Worm (Caenorhabditis elegans) whole organism, L1 larva: ENCODE measurements around the gene srx-47.

Source experiments
- aha-1 ChIP-seq: fragments of 150-350 bp; optimal IDR thresholded peaks from 2 replicates; lab custom pipeline; 2014; ENCODE audit warnings: missing biosample characterization, missing genetic modification characterization
- ama-1 ChIP-seq: fragments of 150-350 bp; optimal IDR thresholded peaks from 2 replicates; lab custom pipeline; 2014
- blmp-1 ChIP-seq: fragments of 150-350 bp; optimal IDR thresholded peaks from 2 replicates; lab custom pipeline; 2014; ENCODE audit warnings: missing biosample characterization, missing genetic modification characterization
- ceh-8 ChIP-seq: fragments of 200-800 bp; sonication (Bioruptor generic); optimal IDR thresholded peaks from 2 replicates; lab custom pipeline; 2018; ENCODE audit warnings: mild to moderate bottlenecking, missing genetic modification characterization, moderate library complexity, missing compliant biosample characterization
- ceh-88 ChIP-seq: fragments of 200-800 bp; sonication (Bioruptor generic); IDR thresholded peaks from 2 replicates; pipeline ENCODE4 v1.3.6; 2022; ENCODE audit warnings: missing genetic modification characterization, missing compliant biosample characterization
- ces-1 ChIP-seq: fragments of 150-350 bp; optimal IDR thresholded peaks from 2 replicates; lab custom pipeline; 2014; ENCODE audit warnings: missing biosample characterization, missing genetic modification reagents, missing genetic modification characterization
- dpl-1 ChIP-seq, 3 experiments: fragments of 150-350 bp in 2 of 3; sonication (generic microtip) in 1 of 3; optimal IDR thresholded peaks; 2 replicates each; lab custom pipeline; 2014 to 2017; ENCODE audit warnings: missing biosample characterization in 3 of 3, missing genetic modification characterization in 3 of 3, missing genetic modification reagents in 3 of 3
- efl-3 ChIP-seq: fragments of 200-800 bp; sonication (Bioruptor generic); optimal IDR thresholded peaks from 2 replicates; lab custom pipeline; 2018; ENCODE audit warnings: mild to moderate bottlenecking, missing genetic modification characterization, missing compliant biosample characterization
- egl-27 ChIP-seq, 2 experiments: fragments of 150-350 bp in 1 of 2; sonication (generic microtip); optimal IDR thresholded peaks; 3 replicates each; lab custom pipeline; 2017 to 2018; ENCODE audit warnings: missing biosample characterization in 2 of 2, missing genetic modification characterization in 2 of 2, missing genetic modification reagents in 2 of 2
- elt-2 ChIP-seq: sonication (generic microtip); optimal IDR thresholded peaks from 2 replicates; lab custom pipeline; 2016; ENCODE audit warnings: missing genetic modification characterization, mild to moderate bottlenecking, inconsistent platforms, missing compliant biosample characterization, missing genetic modification reagents
- fos-1 ChIP-seq: fragments of 150-350 bp; optimal IDR thresholded peaks from 2 replicates; lab custom pipeline; 2014; ENCODE audit warnings: missing biosample characterization, missing genetic modification characterization
- hlh-17 ChIP-seq: fragments of 200-800 bp; sonication (Bioruptor generic); optimal IDR thresholded peaks from 2 replicates; lab custom pipeline; 2018; ENCODE audit warnings: missing genetic modification characterization, mild to moderate bottlenecking, missing compliant biosample characterization, moderate library complexity, borderline replicate concordance
- hlh-4 ChIP-seq: sonication (generic microtip); optimal IDR thresholded peaks from 2 replicates; lab custom pipeline; 2016; ENCODE audit warnings: mild to moderate bottlenecking, missing genetic modification characterization, missing compliant biosample characterization
- isw-1 ChIP-seq: fragments of 200-800 bp; sonication (Bioruptor generic); IDR thresholded peaks from 2 replicates; pipeline ENCODE4 v1.3.6; 2022; ENCODE audit warnings: missing genetic modification characterization, missing compliant biosample characterization
- jun-1 ChIP-seq: fragments of 150-350 bp; optimal IDR thresholded peaks from 2 replicates; lab custom pipeline; 2014; ENCODE audit warnings: missing biosample characterization, missing genetic modification reagents, missing genetic modification characterization
- lin-13 ChIP-seq: fragments of 150-350 bp; optimal IDR thresholded peaks from 2 replicates; lab custom pipeline; 2014; ENCODE audit warnings: missing biosample characterization, missing genetic modification reagents, missing genetic modification characterization
- lin-14 ChIP-seq: fragments of 200-800 bp; sonication (Bioruptor generic); optimal IDR thresholded peaks from 2 replicates; lab custom pipeline; 2018; ENCODE audit warnings: mild to moderate bottlenecking, missing genetic modification characterization, moderate library complexity, missing compliant biosample characterization
- mdl-1 ChIP-seq, 2 experiments: fragments of 150-350 bp; optimal IDR thresholded peaks; 2 replicates each; lab custom pipeline; 2014 to 2017; ENCODE audit warnings: missing biosample characterization in 2 of 2, missing genetic modification characterization in 2 of 2, inconsistent platforms in 1 of 2
- mef-2 ChIP-seq: fragments of 150-350 bp; optimal IDR thresholded peaks from 2 replicates; lab custom pipeline; 2014; ENCODE audit warnings: missing biosample characterization, missing genetic modification characterization
- mep-1 ChIP-seq: fragments of 150-350 bp; optimal IDR thresholded peaks from 2 replicates; lab custom pipeline; 2014; ENCODE audit warnings: missing biosample characterization, missing genetic modification characterization
- nhr-19 ChIP-seq: fragments of 200-800 bp; sonication (Bioruptor generic); conservative IDR thresholded peaks from 2 replicates; pipeline ENCODE4 v1.3.6; 2022; ENCODE audit warnings: missing genetic modification characterization, missing compliant biosample characterization
- nhr-20 ChIP-seq: sonication (generic microtip); optimal IDR thresholded peaks from 2 replicates; lab custom pipeline; 2016; ENCODE audit warnings: mild to moderate bottlenecking, missing genetic modification characterization, missing compliant biosample characterization
- nhr-28 ChIP-seq: fragments of 150-350 bp; optimal IDR thresholded peaks from 2 replicates; lab custom pipeline; 2014; ENCODE audit warnings: missing biosample characterization, missing genetic modification characterization
- nhr-47 ChIP-seq: sonication (generic microtip); optimal IDR thresholded peaks from 2 replicates; lab custom pipeline; 2016; ENCODE audit warnings: mild to moderate bottlenecking, missing genetic modification characterization, moderate library complexity, missing compliant biosample characterization
- nhr-76 ChIP-seq: sonication (generic microtip); optimal IDR thresholded peaks from 2 replicates; lab custom pipeline; 2017; ENCODE audit warnings: missing biosample characterization, missing genetic modification characterization
- nhr-84 ChIP-seq: sonication (generic microtip); optimal IDR thresholded peaks from 2 replicates; lab custom pipeline; 2017; ENCODE audit warnings: missing biosample characterization, missing genetic modification characterization
- nhr-85 ChIP-seq: sonication (generic microtip); peaks from one replicate; lab custom pipeline; 2016; ENCODE audit warnings: missing genetic modification characterization, inconsistent platforms, missing compliant biosample characterization
- nhr-90 ChIP-seq: sonication (generic microtip); optimal IDR thresholded peaks from 2 replicates; lab custom pipeline; 2016; ENCODE audit warnings: mild to moderate bottlenecking, missing genetic modification characterization, missing compliant biosample characterization; ENCODE audit not compliant: poor library complexity
- pag-3 ChIP-seq: sonication (generic microtip); optimal IDR thresholded peaks from 2 replicates; lab custom pipeline; 2017; ENCODE audit warnings: missing genetic modification characterization, mild to moderate bottlenecking, missing compliant biosample characterization, antibody characterized with exemption, borderline replicate concordance; ENCODE audit not compliant: insufficient read depth
- snu-23 ChIP-seq: sonication (generic microtip); optimal IDR thresholded peaks from 2 replicates; lab custom pipeline; 2016; ENCODE audit warnings: missing genetic modification characterization, missing compliant biosample characterization
- sup-37 ChIP-seq: fragments of 200-800 bp; sonication (Bioruptor generic); optimal IDR thresholded peaks from 2 replicates; lab custom pipeline; 2018; ENCODE audit warnings: mild to moderate bottlenecking, missing genetic modification characterization, missing compliant biosample characterization
- unc-30 ChIP-seq: sonication (generic microtip); optimal IDR thresholded peaks from 2 replicates; lab custom pipeline; 2017; ENCODE audit warnings: missing biosample characterization, missing genetic modification characterization
- xbp-1 ChIP-seq: sonication (generic microtip); optimal IDR thresholded peaks from 2 replicates; lab custom pipeline; 2016; ENCODE audit warnings: missing genetic modification characterization, missing compliant biosample characterization
- zag-1 ChIP-seq: fragments of 150-350 bp; optimal IDR thresholded peaks from 2 replicates; lab custom pipeline; 2014; ENCODE audit warnings: missing biosample characterization, missing genetic modification characterization
- ztf-4 ChIP-seq: fragments of 150-350 bp; optimal IDR thresholded peaks from 2 replicates; lab custom pipeline; 2014; ENCODE audit warnings: missing biosample characterization, missing genetic modification characterization

srx-47 gene

ce11 chrV:9346804-9347203, 3.0 kb upstream of the srx-47 start, which contains the start of the genes K07B1.7 and try-5 (continued):
- no peak for TF ChIP-seq nhr-84 (tag; lab: Kevin White, UChicago)
- no peak for TF ChIP-seq efl-3 (GFP tag; lab: Kevin White, UChicago)
- TF ChIP-seq lin-14 (GFP tag; lab: Kevin White, UChicago), result peak; percentile 68
- peak; percentile 76 for TF ChIP-seq nhr-47 (tag; lab: Kevin White, UChicago)
- TF ChIP-seq ceh-8 (GFP tag; lab: Kevin White, UChicago), result peak; percentile 34
- TF ChIP-seq dpl-1 (GFP tag; optimal IDR thresholded peaks at IDR 0.05; lab: Kevin White, UChicago), result peak; percentile 96 to 98 (median 96)
- TF ChIP-seq isw-1 (GFP tag; lab: Robert Waterston, UW), result peak; percentile 39
- TF ChIP-seq blmp-1 (tag; lab: Kevin White, UChicago), result peak; percentile 64
- no peak for TF ChIP-seq mef-2
- peak; percentile 79 for TF ChIP-seq snu-23 (GFP tag; lab: Kevin White, UChicago)

DNA sequence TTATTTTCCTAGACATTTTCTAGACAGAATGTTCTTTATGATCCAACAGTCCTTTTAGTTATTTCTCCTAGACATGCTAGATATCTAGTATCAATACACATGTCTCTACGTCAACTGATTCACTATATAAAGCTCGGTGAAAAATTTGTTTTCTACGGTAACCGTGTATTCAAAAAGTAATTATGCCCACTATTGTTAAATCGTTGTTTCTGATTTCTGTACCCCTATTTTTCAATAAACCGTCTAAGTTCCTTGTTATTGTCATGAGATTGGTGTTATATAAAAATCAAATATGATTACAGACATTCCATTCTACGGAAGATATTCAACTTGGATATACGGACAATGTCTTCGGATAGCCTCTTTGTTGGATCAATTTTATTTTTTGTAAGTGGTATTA, 3.2 kb downstream of the srx-47 start, which contains the start of gene srx-46:
Gene srx-46, plus strand, starts transcription at position 301 of the 400 bp plus-strand sequence.
- TF ChIP-seq nhr-90 (tag; lab: Kevin White, UChicago) (no peak), ama-1 (no peak), nhr-85 (no peak), snu-23 (GFP tag; lab: Kevin White, UChicago) (no peak), aha-1 (no peak), fos-1 (tag; lab: Kevin White, UChicago) (no peak), nhr-19 (no peak), sup-37 (GFP tag; lab: Kevin White, UChicago) (no peak), blmp-1 (tag; lab: Kevin White, UChicago) (no peak), hlh-4 (tag; lab: Kevin White, UChicago) (no peak), unc-30 (tag; lab: Kevin White, UChicago) (no peak), lin-13 (GFP tag; lab: Kevin White, UChicago) (no peak), nhr-47 (tag; lab: Kevin White, UChicago) (no peak)

ce11 chrV:9355371-9355770, 5.6 kb downstream of the srx-47 start, which contains the start of gene ttr-40:
TSS of gene ttr-40 (minus strand) at chrV:9355471.
- no peak for TF ChIP-seq egl-27 (tag; optimal IDR thresholded peaks at IDR 0.05; lab: Kevin White, UChicago)
- no peak for TF ChIP-seq efl-3 (GFP tag; lab: Kevin White, UChicago)
- TF ChIP-seq zag-1 (tag; lab: Kevin White, UChicago), result no peak
- no peak for TF ChIP-seq elt-2
- no peak for TF ChIP-seq mdl-1 (tag; optimal IDR thresholded peaks at IDR 0.05; lab: Kevin White, UChicago)
- no peak for TF ChIP-seq nhr-28 (tag; lab: Kevin White, UChicago)
- no peak for TF ChIP-seq nhr-76 (tag; lab: Kevin White, UChicago)
- no peak for TF ChIP-seq ztf-4 (tag; lab: Kevin White, UChicago)
- no peak for TF ChIP-seq pag-3 (tag; lab: Kevin White, UChicago)
- no peak for TF ChIP-seq jun-1
- TF ChIP-seq hlh-4 (tag; lab: Kevin White, UChicago), result no peak
- no peak for TF ChIP-seq ces-1 (GFP tag; lab: Kevin White, UChicago)
- no peak for TF ChIP-seq ama-1
- no peak for TF ChIP-seq nhr-20 (tag; lab: Kevin White, UChicago)
- no peak for TF ChIP-seq hlh-17 (GFP tag; lab: Kevin White, UChicago)
- no peak for TF ChIP-seq mep-1 (tag; lab: Kevin White, UChicago)
- no peak for TF ChIP-seq xbp-1 (tag; lab: Kevin White, UChicago)
- TF ChIP-seq ceh-88 (GFP tag; lab: Robert Waterston, UW), result no peak

DNA sequence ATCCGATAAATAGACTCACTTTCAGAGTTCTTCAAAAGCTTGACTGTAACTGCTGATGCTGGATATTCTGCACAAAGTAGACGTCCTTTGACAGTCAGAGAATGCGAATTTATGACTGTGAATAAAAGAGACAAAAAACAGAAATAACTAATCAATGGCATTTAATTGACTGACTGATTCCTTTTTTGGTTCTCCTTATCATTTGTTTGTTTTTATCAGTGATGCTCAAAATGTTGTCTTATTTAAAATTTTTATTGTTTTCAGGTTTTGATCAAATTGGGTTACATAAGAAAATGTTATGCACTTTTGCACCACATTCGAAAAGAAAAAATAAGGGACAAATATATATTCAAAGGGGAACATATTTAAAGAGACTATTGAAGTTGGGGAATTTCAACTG, 6.6 kb downstream of the srx-47 start, which contains the start of gene ttr-49:
Gene ttr-49, minus strand, starts transcription at position 171 of the 400 bp plus-strand sequence.
- TF ChIP-seq elt-2 (peak; percentile 41), aha-1 (no peak)
